Comparison of ENCODE assay signal across 7 worm cellular contexts in genomic region chrIII:9089325-9089823, ce11.
TF ChIP-seq lines count a peak whose summit lies in the region.

TSS of gene mccc-2 (minus strand) at chrIII:9089375.
TSS of gene mrpl-44 (minus strand) at chrIII:9089375.

TF ChIP-seq in whole organism, L1 larva, 84 proteins besides CTCF, POLR2A, EP300 and RAD21 (continues in another document):
- TF ChIP-seq nhr-19 (GFP tag; conservative IDR thresholded peaks at IDR 0.05; lab: Robert Waterston, UW) (0 out of 2 replicates have a peak, but pooled peaks have one; percentile 7), lin-15B (tag; optimal IDR thresholded peaks at IDR 0.05; lab: Kevin White, UChicago) (peak; percentile 33), nhr-85 (tag; lab: Kevin White, UChicago) (peak; percentile 46), F16B12.6 (tag; optimal IDR thresholded peaks at IDR 0.05; lab: Kevin White, UChicago) (peak; percentile 23), C16A3.4 (tag; optimal IDR thresholded peaks at IDR 0.05; lab: Kevin White, UChicago) (no peak), rnt-1 (tag; optimal IDR thresholded peaks at IDR 0.05; lab: Kevin White, UChicago) (peak; percentile 55), dpl-1 (GFP tag; optimal IDR thresholded peaks at IDR 0.05; lab: Kevin White, UChicago) (peak; percentile 83 to 92 (median 92)), fkh-8 (tag; optimal IDR thresholded peaks at IDR 0.05; lab: Kevin White, UChicago) (no peak), xbp-1 (tag; optimal IDR thresholded peaks at IDR 0.05; lab: Kevin White, UChicago) (peak; percentile 33), nhr-84 (tag; optimal IDR thresholded peaks at IDR 0.05; lab: Kevin White, UChicago) (no peak), efl-1 (optimal IDR thresholded peaks at IDR 0.05; lab: Kevin White, UChicago) (peak; percentile 35 to 92), efl-1 (GFP tag; optimal IDR thresholded peaks at IDR 0.05 in 1 of 2; lab: Kevin White, UChicago) (peak; percentile 92 to 99), isw-1 (GFP tag; IDR thresholded peaks at IDR 0.05; lab: Robert Waterston, UW) (peak; percentile 39)

TF ChIP-seq in whole organism, L2 larva, 48 proteins besides CTCF, POLR2A, EP300 and RAD21 (continues in another document):
- TF ChIP-seq unc-55 (GFP tag; optimal IDR thresholded peaks at IDR 0.05; lab: Kevin White, UChicago) = peak; percentile 51
- no peak for TF ChIP-seq lin-39 (tag; optimal IDR thresholded peaks at IDR 0.05; lab: Kevin White, UChicago)
- TF ChIP-seq nhr-77 (tag; optimal IDR thresholded peaks at IDR 0.05; lab: Kevin White, UChicago) = no peak
- no peak for TF ChIP-seq R02D3.7 (tag; optimal IDR thresholded peaks at IDR 0.05; lab: Kevin White, UChicago)
- no peak for TF ChIP-seq alr-1 (tag; optimal IDR thresholded peaks at IDR 0.05; lab: Kevin White, UChicago)
- TF ChIP-seq aly-2 (tag; optimal IDR thresholded peaks at IDR 0.05; lab: Kevin White, UChicago) = no peak
- TF ChIP-seq ztf-11 (tag; optimal IDR thresholded peaks at IDR 0.05; lab: Kevin White, UChicago) = no peak
- TF ChIP-seq zag-1 (tag; optimal IDR thresholded peaks at IDR 0.05; lab: Kevin White, UChicago) = no peak
- peak; percentile 36 for TF ChIP-seq C34F6.9 (tag; optimal IDR thresholded peaks at IDR 0.05; lab: Kevin White, UChicago)
- peak; percentile 90 for TF ChIP-seq gmeb-1 (tag; optimal IDR thresholded peaks at IDR 0.05; lab: Kevin White, UChicago)
- no peak for TF ChIP-seq ztf-1 (GFP tag; conservative IDR thresholded peaks at IDR 0.05; lab: Robert Waterston, UW)
- no peak for TF ChIP-seq skn-1 (tag; optimal IDR thresholded peaks at IDR 0.05; lab: Kevin White, UChicago)
- peak in 1 of 2 experiments; percentile 40 for TF ChIP-seq lsy-2 (tag; optimal IDR thresholded peaks at IDR 0.05; lab: Kevin White, UChicago)
- TF ChIP-seq snpc-4 (tag; optimal IDR thresholded peaks at IDR 0.05; lab: Kevin White, UChicago) = no peak

TF ChIP-seq in whole organism, L3 larva, 47 proteins besides CTCF, POLR2A, EP300 and RAD21:
- TF ChIP-seq lin-15B (tag; optimal IDR thresholded peaks at IDR 0.05; lab: Kevin White, UChicago) = peak; percentile 45
- no peak for TF ChIP-seq lin-39 (tag; optimal IDR thresholded peaks at IDR 0.05; lab: Kevin White, UChicago)
- TF ChIP-seq fkh-2 (tag; optimal IDR thresholded peaks at IDR 0.05; lab: Kevin White, UChicago) = no peak
TF ChIP-seq in whole organism, L3 larva: peak in this region for 1.

TF ChIP-seq in whole organism, L4 larva, 104 proteins besides CTCF, POLR2A, EP300 and RAD21:
- TF ChIP-seq T20F7.1 (GFP tag; optimal IDR thresholded peaks at IDR 0.05; lab: Kevin White, UChicago) = peak; percentile 97
- TF ChIP-seq Y48G9A.11 (GFP tag; IDR thresholded peaks at IDR 0.05; lab: Robert Waterston, UW) = peak; percentile 69; the same call in 1 of the 2 replicates
- TF ChIP-seq mes-2 (tag; optimal IDR thresholded peaks at IDR 0.05; lab: Kevin White, UChicago; ENCODE audit: poor library complexity, severe bottlenecking) = peak; percentile 36
- TF ChIP-seq zip-2 (tag; optimal IDR thresholded peaks at IDR 0.05; lab: Kevin White, UChicago) = no peak
- TF ChIP-seq dpl-1 (GFP tag; optimal IDR thresholded peaks at IDR 0.05; lab: Kevin White, UChicago) = peak; percentile 86

TF ChIP-seq in whole organism, early embryonic, 17 proteins besides CTCF, POLR2A, EP300 and RAD21:
- no peak for TF ChIP-seq ceh-13 (GFP tag; optimal IDR thresholded peaks at IDR 0.05; lab: Kevin White, UChicago)
- TF ChIP-seq ama-1 (optimal IDR thresholded peaks at IDR 0.05; lab: Kevin White, UChicago) = no peak
- no peak for TF ChIP-seq pes-1 (GFP tag; IDR thresholded peaks at IDR 0.05; lab: Robert Waterston, UW)
- TF ChIP-seq aly-1 (tag; optimal IDR thresholded peaks at IDR 0.05; lab: Kevin White, UChicago) = no peak
- peak; percentile 16 for TF ChIP-seq F13C5.2 (tag; optimal IDR thresholded peaks at IDR 0.05; lab: Kevin White, UChicago)

TF ChIP-seq in whole organism, late embryonic, 69 proteins besides CTCF, POLR2A, EP300 and RAD21:
- TF ChIP-seq syd-9 (tag; optimal IDR thresholded peaks at IDR 0.05; lab: Kevin White, UChicago) (no peak), ceh-19 (GFP tag; optimal IDR thresholded peaks at IDR 0.05; lab: Kevin White, UChicago) (no peak), elt-2 (tag; optimal IDR thresholded peaks at IDR 0.05; lab: Kevin White, UChicago) (peak; percentile 70), dmd-4 (tag; optimal IDR thresholded peaks at IDR 0.05; lab: Kevin White, UChicago; ENCODE audit: borderline replicate concordance) (no peak), elt-4 (tag; optimal IDR thresholded peaks at IDR 0.05; lab: Kevin White, UChicago) (no peak), npax-4 (tag; optimal IDR thresholded peaks at IDR 0.05; lab: Kevin White, UChicago) (no peak), mec-3 (tag; optimal IDR thresholded peaks at IDR 0.05; lab: Kevin White, UChicago; ENCODE audit: borderline replicate concordance) (no peak), nfya-1 (tag; optimal IDR thresholded peaks at IDR 0.05; lab: Kevin White, UChicago) (peak; percentile 18), pax-1 (tag; optimal IDR thresholded peaks at IDR 0.05; lab: Kevin White, UChicago) (no peak)

TF ChIP-seq in whole organism, young adult, 124 proteins besides CTCF, POLR2A, EP300 and RAD21:
- TF ChIP-seq ztf-22 (GFP tag; optimal IDR thresholded peaks at IDR 0.05; lab: Kevin White, UChicago) (no peak), attf-3 (GFP tag; conservative IDR thresholded peaks at IDR 0.05; lab: Robert Waterston, UW) (peak; percentile 96), lin-54 (GFP tag; optimal IDR thresholded peaks at IDR 0.05; lab: Kevin White, UChicago) (peak; percentile 56), hlh-26 (GFP tag; conservative IDR thresholded peaks at IDR 0.05; lab: Robert Waterston, UW) (no peak), F33H1.4 (GFP tag; IDR thresholded peaks at IDR 0.05; lab: Robert Waterston, UW) (no peak), Y53F4B.3 (GFP tag; IDR thresholded peaks at IDR 0.05; lab: Robert Waterston, UW) (no peak), efl-1 (GFP tag; optimal IDR thresholded peaks at IDR 0.05; lab: Kevin White, UChicago) (peak; percentile 52), mcd-1 (GFP tag; IDR thresholded peaks at IDR 0.05; lab: Robert Waterston, UW) (0 out of 2 replicates have a peak, but pooled peaks have one; percentile 25), ccch-3 (GFP tag; optimal IDR thresholded peaks at IDR 0.05; lab: Kevin White, UChicago) (no peak), repo-1 (tag; optimal IDR thresholded peaks at IDR 0.05; lab: Kevin White, UChicago) (no peak)
